Worm (Caenorhabditis elegans) whole organism, L2 larva: ENCODE data around the gene bli-2.

Experiments used
- aly-2 ChIP-seq: fragments of 150-350 bp; optimal IDR thresholded peaks from 2 replicates; lab custom pipeline; 2014; ENCODE audit warnings: missing biosample characterization, missing genetic modification characterization
- ceh-82 ChIP-seq: fragments of 150-350 bp; optimal IDR thresholded peaks from 2 replicates; lab custom pipeline; 2014; ENCODE audit warnings: missing biosample characterization, missing genetic modification characterization
- mdl-1 ChIP-seq, 2 experiments: fragments of 150-350 bp in 1 of 2; sonication (generic microtip) in 1 of 2; optimal IDR thresholded peaks; 2 replicates each; lab custom pipeline; 2017; ENCODE audit warnings: missing biosample characterization in 2 of 2, missing genetic modification characterization in 2 of 2
- nhr-10 ChIP-seq: sonication (generic microtip); optimal IDR thresholded peaks from 2 replicates; lab custom pipeline; 2017; ENCODE audit warnings: missing biosample characterization, missing genetic modification characterization
- nhr-25 ChIP-seq: fragments of 150-350 bp; sonication (generic microtip); optimal IDR thresholded peaks from 3 replicates; lab custom pipeline; 2014; ENCODE audit warnings: missing biosample characterization, missing genetic modification characterization
- nhr-6 ChIP-seq: fragments of 150-350 bp; optimal IDR thresholded peaks from 2 replicates; lab custom pipeline; 2014; ENCODE audit warnings: missing biosample characterization, missing genetic modification characterization

DNA sequence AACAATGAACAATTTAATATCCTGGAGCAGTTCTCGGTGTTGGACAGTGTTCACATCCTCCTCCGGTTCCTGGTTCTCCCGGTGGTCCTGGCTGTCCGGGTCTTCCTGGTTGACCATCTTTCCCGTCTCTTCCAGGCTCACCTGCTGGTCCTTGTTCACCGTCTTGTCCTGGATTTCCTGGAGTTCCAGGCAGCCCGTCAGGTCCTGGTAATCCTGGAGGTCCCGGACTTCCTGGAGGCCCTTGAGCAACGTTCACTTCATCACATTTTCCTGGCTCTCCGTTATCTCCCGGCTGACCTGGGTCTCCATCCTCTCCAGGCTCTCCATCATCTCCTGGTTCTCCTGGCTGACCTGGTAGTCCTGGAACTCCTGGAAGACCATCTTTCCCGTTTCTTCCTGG is 808 bp downstream of the bli-2 start:
- no peak for TF ChIP-seq ceh-82 (tag; lab: Kevin White, UChicago)
- TF ChIP-seq nhr-25 (tag; lab: Kevin White, UChicago) = no peak
- TF ChIP-seq nhr-6 = no peak
- no peak for TF ChIP-seq nhr-10 (tag; lab: Kevin White, UChicago)
- TF ChIP-seq mdl-1 (tag; optimal IDR thresholded peaks at IDR 0.05; lab: Kevin White, UChicago) = no peak
- TF ChIP-seq aly-2 (tag; lab: Kevin White, UChicago) = no peak
